Fruit fly (Drosophila melanogaster) whole organism, wandering third instar larva: ENCODE results near the gene CG18622.

Experiments used
- Abd-B ChIP-seq: fragments of >200 bp; optimal IDR thresholded peaks from 2 replicates; lab custom pipeline; 2017; ENCODE audit warnings: missing biosample characterization, missing genetic modification characterization
- CG32264 ChIP-seq: fragments of 200-800 bp; sonication (Bioruptor generic); optimal IDR thresholded peaks from 2 replicates; lab custom pipeline; 2016; ENCODE audit warnings: missing biosample characterization, missing genetic modification characterization
- CG9705 ChIP-seq: fragments of 200-800 bp; sonication (Bioruptor generic); optimal IDR thresholded peaks from 2 replicates; lab custom pipeline; 2018; ENCODE audit warnings: missing biosample characterization, mild to moderate bottlenecking, missing genetic modification characterization
- Dfd ChIP-seq: fragments of >200 bp; optimal IDR thresholded peaks from 2 replicates; lab custom pipeline; 2017; ENCODE audit warnings: missing biosample characterization, missing genetic modification characterization
- Dif ChIP-seq: fragments of 200-275, 200-300 bp; sonication (Bioruptor generic); optimal IDR thresholded peaks from 2 replicates; lab custom pipeline; 2018; ENCODE audit warnings: missing biosample characterization, missing genetic modification characterization; ENCODE audit not compliant: partially characterized antibody
- Hnf4 ChIP-seq: fragments of 200-800 bp; sonication (Bioruptor generic); optimal IDR thresholded peaks from 2 replicates; lab custom pipeline; 2016; ENCODE audit warnings: missing biosample characterization, mild to moderate bottlenecking, missing genetic modification characterization
- Hr83 ChIP-seq: fragments of 200-300 bp; sonication (Bioruptor generic); optimal IDR thresholded peaks from 2 replicates; lab custom pipeline; 2016; ENCODE audit warnings: missing biosample characterization, mild to moderate bottlenecking, missing genetic modification characterization, moderate library complexity; ENCODE audit not compliant: poor library complexity, severe bottlenecking
- Jra ChIP-seq: sonication (Bioruptor generic); optimal IDR thresholded peaks from 2 replicates; lab custom pipeline; 2016; ENCODE audit warnings: missing biosample characterization, missing genetic modification characterization
- Myc ChIP-seq: fragments of >200 bp; optimal IDR thresholded peaks from 2 replicates; lab custom pipeline; 2017
- N ChIP-seq: fragments of >200 bp; optimal IDR thresholded peaks from 2 replicates; lab custom pipeline; 2018; ENCODE audit warnings: missing biosample characterization, missing external identifiers, missing genetic modification characterization
- OdsH ChIP-seq: fragments of 200-800 bp; sonication (Bioruptor generic); optimal IDR thresholded peaks from 2 replicates; lab custom pipeline; 2016; ENCODE audit warnings: missing biosample characterization, mild to moderate bottlenecking, missing genetic modification characterization
- Rel ChIP-seq, 2 experiments: fragments of 200-800 bp; sonication (Bioruptor generic) in 1 of 2; optimal IDR thresholded peaks; 2 replicates in 1 of 2; 3 replicates in 1 of 2; lab custom pipeline; 2016 to 2019; ENCODE audit warnings: mild to moderate bottlenecking in 2 of 2, missing biosample characterization in 2 of 2, missing genetic modification characterization in 2 of 2, moderate library complexity in 1 of 2
- Vsx2 ChIP-seq: fragments of 200-300, 225-300 bp; sonication (Bioruptor generic); optimal IDR thresholded peaks from 2 replicates; lab custom pipeline; 2018; ENCODE audit warnings: missing biosample characterization, missing genetic modification characterization; ENCODE audit not compliant: partially characterized antibody
- br ChIP-seq: fragments of 200-800 bp; sonication (Bioruptor generic); optimal IDR thresholded peaks from 2 replicates; lab custom pipeline; 2016; ENCODE audit warnings: missing biosample characterization, missing genetic modification characterization
- brk ChIP-seq: fragments of 200-800 bp; sonication (Bioruptor generic); optimal IDR thresholded peaks from 2 replicates; lab custom pipeline; 2016; ENCODE audit warnings: missing biosample characterization, mild to moderate bottlenecking, missing genetic modification characterization
- dl ChIP-seq, 2 experiments: fragments of 175-275, 200-275 bp in 1 of 2; fragments of 200-275 bp in 1 of 2; sonication (Bioruptor generic); optimal IDR thresholded peaks; lab custom pipeline; 2018; ENCODE audit warnings: mild to moderate bottlenecking in 2 of 2, missing biosample characterization in 2 of 2, missing genetic modification characterization in 2 of 2, moderate library complexity in 2 of 2; ENCODE audit not compliant: partially characterized antibody in 2 of 2, insufficient read depth in 1 of 2
- dsf ChIP-seq: sonication (Bioruptor generic); optimal IDR thresholded peaks from 2 replicates; lab custom pipeline; 2016; ENCODE audit warnings: missing biosample characterization, missing genetic modification characterization, borderline replicate concordance
- foxo ChIP-seq, 2 experiments: fragments of 200-800 bp; sonication (Bioruptor generic); optimal IDR thresholded peaks; 2 replicates in 1 of 2; 3 replicates in 1 of 2; lab custom pipeline; 2016 to 2017; ENCODE audit warnings: missing biosample characterization in 2 of 2, missing genetic modification characterization in 2 of 2
- fru ChIP-seq: fragments of 200-800 bp; sonication (Bioruptor generic); optimal IDR thresholded peaks from 3 replicates; lab custom pipeline; 2016; ENCODE audit warnings: missing biosample characterization, mild to moderate bottlenecking, missing genetic modification characterization
- h ChIP-seq: fragments of 200-800 bp; sonication (Bioruptor generic); optimal IDR thresholded peaks from 3 replicates; lab custom pipeline; 2016; ENCODE audit warnings: missing biosample characterization, mild to moderate bottlenecking, missing genetic modification characterization
- jim ChIP-seq: fragments of 175-275, 200-325 bp; sonication (Bioruptor generic); optimal IDR thresholded peaks from 2 replicates; lab custom pipeline; 2016; ENCODE audit warnings: missing biosample characterization, mild to moderate bottlenecking, missing genetic modification characterization
- lola ChIP-seq: fragments of >200 bp; optimal IDR thresholded peaks from 2 replicates; lab custom pipeline; 2017; ENCODE audit warnings: missing biosample characterization, missing genetic modification characterization
- pan ChIP-seq: fragments of >200 bp; optimal IDR thresholded peaks from 2 replicates; lab custom pipeline; 2017
- psq ChIP-seq: fragments of 200-800 bp; sonication (Bioruptor generic); optimal IDR thresholded peaks from 3 replicates; lab custom pipeline; 2017; ENCODE audit warnings: missing biosample characterization, mild to moderate bottlenecking, missing genetic modification characterization, moderate library complexity
- rgr ChIP-seq: fragments of 200-800 bp; sonication (Bioruptor generic); optimal IDR thresholded peaks from 3 replicates; lab custom pipeline; 2016; ENCODE audit warnings: missing biosample characterization, mild to moderate bottlenecking, missing genetic modification characterization
- sage ChIP-seq: fragments of 200-800 bp; sonication (Bioruptor generic); optimal IDR thresholded peaks from 2 replicates; lab custom pipeline; 2016; ENCODE audit warnings: missing biosample characterization, mild to moderate bottlenecking, missing genetic modification characterization
- sv ChIP-seq: fragments of 200-800 bp; sonication (Bioruptor generic); optimal IDR thresholded peaks from 3 replicates; lab custom pipeline; 2016; ENCODE audit warnings: missing biosample characterization, missing genetic modification characterization
- tai ChIP-seq: sonication (Bioruptor generic); optimal IDR thresholded peaks from 2 replicates; lab custom pipeline; 2016; ENCODE audit warnings: missing biosample characterization, missing genetic modification characterization
- woc ChIP-seq: sonication (Bioruptor generic); optimal IDR thresholded peaks from 2 replicates; lab custom pipeline; 2016; ENCODE audit warnings: missing biosample characterization, mild to moderate bottlenecking, missing genetic modification characterization

The CG18622 gene

DNA sequence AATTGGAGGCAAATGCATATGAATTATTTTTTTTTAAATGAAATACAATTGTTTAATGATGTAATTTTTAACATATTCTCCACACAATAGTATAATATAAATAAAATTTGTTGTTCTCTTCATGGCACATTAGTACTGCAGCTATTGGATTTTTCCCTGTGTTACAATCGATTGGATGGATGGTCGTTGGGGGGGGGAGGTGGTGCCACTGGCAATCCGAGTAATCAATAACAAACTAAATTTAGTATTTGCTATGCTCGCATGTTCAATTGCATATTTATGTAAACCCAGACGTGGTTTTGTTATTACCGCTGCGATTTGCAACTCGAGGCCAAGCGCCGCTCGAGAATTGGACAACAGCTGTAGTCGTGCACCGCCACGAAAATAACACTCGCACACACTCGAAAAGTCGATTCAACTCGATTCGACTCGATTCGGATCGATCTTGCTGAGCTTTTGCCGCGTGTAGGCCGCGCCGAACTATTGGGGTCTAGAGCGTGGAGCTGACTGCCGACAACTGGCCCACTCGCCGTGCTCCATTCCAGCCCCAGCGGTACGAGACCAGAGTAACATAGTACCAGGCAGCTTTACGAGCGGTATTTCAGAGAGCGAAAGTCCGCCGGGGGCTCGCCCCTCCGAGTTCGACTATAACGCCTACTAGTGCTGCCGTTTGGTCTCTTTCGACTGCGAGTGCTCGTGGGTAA is at the start of gene CG18622:
CG18622 (minus strand) TSS at position 513 of the 704 bp plus-strand sequence.
- TF ChIP-seq dl (GFP tag; optimal IDR thresholded peaks at IDR 0.05; lab: Kevin White, UChicago; ENCODE audit: insufficient read depth in 1 of 2, partially characterized antibody in 2 of 2) (peak in 1 of 2 experiments; percentile 23), Hr83 (peak; percentile 20), Vsx2 (no peak), sv (no peak), Rel (GFP tag; optimal IDR thresholded peaks at IDR 0.05; lab: Kevin White, UChicago) (no peak), Rel (tag; optimal IDR thresholded peaks at IDR 0.05; lab: Kevin White, UChicago) (peak; percentile 33), Dif (GFP tag; lab: Kevin White, UChicago) (peak; percentile 44), h (GFP tag; lab: Kevin White, UChicago) (peak; percentile 16), dsf (GFP tag; lab: Kevin White, UChicago) (no peak)

DNA sequence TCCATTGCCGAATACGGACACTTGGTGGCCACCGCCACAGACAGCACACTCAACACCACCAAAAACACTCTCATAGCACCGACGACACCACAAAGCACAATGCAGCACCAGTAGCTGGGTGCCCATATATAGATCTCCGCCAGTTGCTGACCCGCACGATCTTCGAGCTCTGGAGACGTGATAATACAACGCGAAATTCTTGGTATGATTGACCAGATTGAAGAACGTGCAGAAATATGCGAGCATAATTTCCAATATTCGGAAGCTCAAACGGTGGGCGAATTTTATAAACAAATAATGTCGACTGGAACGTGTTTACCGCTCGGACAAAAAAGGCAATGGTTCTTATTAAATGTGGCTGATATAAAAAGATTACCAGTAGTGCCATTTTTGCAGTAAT is 48.4 kb upstream of the CG18622 start, which contains the start of gene CG4009:
CG4009 (minus strand) TSS at position 101 of the 400 bp plus-strand sequence.
- TF ChIP-seq Hnf4 (GFP tag; lab: Kevin White, UChicago) = no peak
- no peak for TF ChIP-seq jim
- TF ChIP-seq pan (lab: Kevin White, UChicago) = no peak
- TF ChIP-seq woc = no peak
- TF ChIP-seq OdsH (GFP tag; lab: Kevin White, UChicago) = no peak
- TF ChIP-seq fru = no peak
- TF ChIP-seq br (GFP tag; lab: Kevin White, UChicago) = no peak
- TF ChIP-seq Rel (GFP tag; optimal IDR thresholded peaks at IDR 0.05; lab: Kevin White, UChicago) = no peak
- no peak for TF ChIP-seq Rel (tag; optimal IDR thresholded peaks at IDR 0.05; lab: Kevin White, UChicago)
- no peak for TF ChIP-seq tai (GFP tag; lab: Kevin White, UChicago)
- TF ChIP-seq CG32264 (GFP tag; lab: Kevin White, UChicago) = no peak
- no peak for TF ChIP-seq dsf (GFP tag; lab: Kevin White, UChicago)
- TF ChIP-seq Jra (GFP tag; lab: Kevin White, UChicago) = no peak
- no peak for TF ChIP-seq N (GFP tag; lab: Kevin White, UChicago)
- TF ChIP-seq Dfd (GFP tag; lab: Kevin White, UChicago) = no peak
- TF ChIP-seq Abd-B (GFP tag; lab: Kevin White, UChicago) = no peak
- no peak for TF ChIP-seq Vsx2
- TF ChIP-seq rgr (GFP tag; lab: Kevin White, UChicago) = no peak

DNA sequence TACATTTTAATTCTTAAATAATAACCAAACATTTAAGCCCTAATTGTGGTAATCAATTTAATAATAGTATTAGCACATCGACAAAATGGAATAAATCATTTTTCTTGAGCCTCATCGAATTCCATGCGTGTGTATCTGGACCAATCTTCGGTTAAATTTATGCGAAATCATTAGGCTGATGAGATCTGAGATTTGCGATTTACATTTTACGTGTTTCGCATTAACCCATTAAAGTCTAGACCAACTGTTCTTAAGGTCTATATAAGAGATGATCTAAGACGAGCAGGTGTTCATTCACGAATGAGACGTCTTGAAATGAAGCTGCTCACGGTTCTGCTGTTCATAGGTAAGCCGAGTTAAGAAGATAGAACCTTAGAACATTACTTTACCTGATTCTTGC is 44.0 kb upstream of the CG18622 start, which contains the start of gene CG31268:
CG31268 (plus strand) TSS at position 301 of the 400 bp plus-strand sequence.
- TF ChIP-seq OdsH (GFP tag; lab: Kevin White, UChicago) (no peak), Jra (GFP tag; lab: Kevin White, UChicago) (no peak), rgr (GFP tag; lab: Kevin White, UChicago) (no peak)

DNA sequence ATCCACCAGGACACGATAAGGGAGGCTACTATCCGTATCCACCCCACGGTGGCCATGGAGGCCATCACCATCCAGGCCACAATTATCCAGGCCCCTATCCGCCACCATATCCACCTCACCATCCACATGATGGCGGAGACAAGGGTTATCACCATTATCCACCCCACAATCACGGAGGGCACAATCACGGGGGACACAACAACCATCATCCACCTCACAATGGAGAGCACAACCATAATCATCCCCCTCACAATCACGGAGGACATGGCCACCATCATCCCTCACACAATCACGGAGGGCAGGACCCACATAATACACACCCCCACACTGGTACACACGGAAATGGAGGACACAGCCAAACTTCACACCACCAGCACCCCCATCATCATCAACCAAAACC is 42.3 kb upstream of the CG18622 start:
- TF ChIP-seq woc (no peak), jim (no peak), CG32264 (GFP tag; lab: Kevin White, UChicago) (no peak), Hnf4 (GFP tag; lab: Kevin White, UChicago) (no peak), Dfd (GFP tag; lab: Kevin White, UChicago) (no peak), psq (no peak), lola (GFP tag; lab: Kevin White, UChicago) (no peak), Jra (GFP tag; lab: Kevin White, UChicago) (no peak), Myc (lab: Kevin White, UChicago) (no peak), sage (GFP tag; lab: Kevin White, UChicago) (no peak), foxo (GFP tag; optimal IDR thresholded peaks at IDR 0.05; lab: Kevin White, UChicago) (no peak), pan (lab: Kevin White, UChicago) (no peak), tai (GFP tag; lab: Kevin White, UChicago) (no peak), brk (GFP tag; lab: Kevin White, UChicago) (no peak), fru (no peak), N (GFP tag; lab: Kevin White, UChicago) (no peak), CG9705 (GFP tag; lab: Kevin White, UChicago) (no peak)

DNA sequence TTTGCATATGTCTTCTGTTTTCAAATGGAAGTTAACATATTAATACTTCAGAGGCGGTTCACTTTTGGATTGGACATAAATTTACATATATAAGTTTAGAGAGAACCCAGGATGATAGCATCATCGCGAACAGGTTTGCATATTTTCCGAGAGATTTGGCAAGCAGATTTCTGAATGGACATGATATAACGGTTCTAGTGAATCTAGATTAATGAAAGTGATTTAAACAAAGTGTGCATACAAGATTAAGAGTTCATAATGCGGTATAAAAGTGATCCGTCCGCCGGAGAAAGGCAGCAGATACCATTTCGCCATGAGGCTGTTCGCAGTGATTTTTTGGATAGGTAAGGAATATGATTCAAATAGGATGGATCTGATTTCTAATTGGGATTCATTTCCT is 40.9 kb upstream of the CG18622 start, which contains the start of gene CG5225:
CG5225 (plus strand) TSS at position 301 of the 400 bp plus-strand sequence.
- TF ChIP-seq woc = no peak
- no peak for TF ChIP-seq tai (GFP tag; lab: Kevin White, UChicago)
- no peak for TF ChIP-seq Rel (GFP tag; optimal IDR thresholded peaks at IDR 0.05; lab: Kevin White, UChicago)
- TF ChIP-seq Rel (tag; optimal IDR thresholded peaks at IDR 0.05; lab: Kevin White, UChicago) = no peak
- TF ChIP-seq psq = no peak
